Worm (Caenorhabditis elegans): ENCODE data around the gene W08F4.5.

DNA sequence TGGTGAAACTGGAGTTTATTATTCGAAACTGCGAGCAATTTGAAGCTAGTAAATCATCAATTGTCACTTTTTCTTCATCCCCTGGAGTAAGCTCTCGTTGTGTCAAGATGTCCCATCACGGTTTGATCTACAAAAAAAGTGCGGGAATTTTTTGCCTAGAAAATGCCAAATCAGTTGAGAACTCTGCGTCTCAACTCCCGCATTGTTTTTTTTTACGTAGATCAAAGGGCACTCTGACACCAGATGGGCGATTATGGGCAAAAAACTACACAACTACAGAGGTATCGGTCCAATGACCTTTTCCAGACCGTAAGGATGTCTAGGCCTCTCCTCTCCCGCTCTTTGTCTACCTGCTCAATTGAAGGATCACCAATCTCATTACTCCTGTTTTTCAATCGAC is 18.9 kb upstream of the W08F4.5 start, which contains the start of gene fbxb-34:
- TF ChIP-seq ztf-29 (GFP tag; IDR thresholded peaks at IDR 0.05) (no peak), ztf-23 (GFP tag; IDR thresholded peaks at IDR 0.05) (no peak), klf-2 (GFP tag; conservative IDR thresholded peaks at IDR 0.05) (no peak), flt-1 (GFP tag; IDR thresholded peaks at IDR 0.05) (no peak), med-1 (GFP tag; optimal IDR thresholded peaks at IDR 0.05; ENCODE audit: insufficient read depth) (no peak), cog-1 (tag; optimal IDR thresholded peaks at IDR 0.05) (no peak), tab-1 (GFP tag; IDR thresholded peaks at IDR 0.05) (no peak), T22C8.4 (GFP tag; IDR thresholded peaks at IDR 0.05) (no peak), ref-1 (GFP tag; conservative IDR thresholded peaks at IDR 0.05) (no peak)
